Worm (Caenorhabditis elegans): ENCODE measurements around the gene M01H9.5.
A peak's percentile ranks its signal among the peaks of the same experiment; 100 is the strongest.

M01H9.5 gene

ce11 chrIV:4473767-4474166 lies 8.5 kb downstream of the M01H9.5 start:
- TF ChIP-seq fos-1 (tag; optimal IDR thresholded peaks at IDR 0.05) (no peak), nhr-71 (tag; optimal IDR thresholded peaks at IDR 0.05) (peak; percentile 30), nhr-19 (GFP tag; conservative IDR thresholded peaks at IDR 0.05) (peak; percentile 27; the same call in 1 of the 2 replicates), nhr-77 (tag; optimal IDR thresholded peaks at IDR 0.05) (no peak), nhr-76 (tag; optimal IDR thresholded peaks at IDR 0.05) (no peak), lin-14 (GFP tag; optimal IDR thresholded peaks at IDR 0.05) (peak; percentile 45), nhr-85 (tag) (peak; percentile 1), efl-1 (optimal IDR thresholded peaks at IDR 0.05) (no peak), efl-1 (GFP tag; optimal IDR thresholded peaks at IDR 0.05 in 1 of 2) (peak in 1 of 2 experiments; percentile 55)

- no peak for TF ChIP-seq alr-1 (tag; optimal IDR thresholded peaks at IDR 0.05; ENCODE audit: borderline replicate concordance)
- TF ChIP-seq ces-1 (GFP tag; optimal IDR thresholded peaks at IDR 0.05), result no peak
- TF ChIP-seq swsn-7 (tag; optimal IDR thresholded peaks at IDR 0.05), result no peak
- peak; percentile 32 for TF ChIP-seq nhr-90 (tag; optimal IDR thresholded peaks at IDR 0.05; ENCODE audit: poor library complexity)
- TF ChIP-seq elt-2 (tag; optimal IDR thresholded peaks at IDR 0.05), result peak; percentile 77
- TF ChIP-seq ztf-4 (tag; optimal IDR thresholded peaks at IDR 0.05), result no peak
- peak; percentile 18 for TF ChIP-seq lin-14 (GFP tag; optimal IDR thresholded peaks at IDR 0.05)
- TF ChIP-seq zag-1 (tag; optimal IDR thresholded peaks at IDR 0.05), result no peak
- TF ChIP-seq zip-4 (GFP tag; optimal IDR thresholded peaks at IDR 0.05), result no peak
- TF ChIP-seq nhr-11 (tag; optimal IDR thresholded peaks at IDR 0.05), result no peak
- no peak for TF ChIP-seq snpc-4 (tag; optimal IDR thresholded peaks at IDR 0.05)
- peak; percentile 28 for TF ChIP-seq nhr-19 (GFP tag; conservative IDR thresholded peaks at IDR 0.05)
- TF ChIP-seq F16B12.6 (tag; optimal IDR thresholded peaks at IDR 0.05), result no peak
- TF ChIP-seq C34B4.2 (tag; optimal IDR thresholded peaks at IDR 0.05), result no peak
- TF ChIP-seq lin-35 (GFP tag; optimal IDR thresholded peaks at IDR 0.05), result peak in 1 of 2 experiments; percentile 43
- no peak for TF ChIP-seq unc-86 (tag; optimal IDR thresholded peaks at IDR 0.05)
- TF ChIP-seq snu-23 (GFP tag; optimal IDR thresholded peaks at IDR 0.05), result peak; percentile 17
- no peak for TF ChIP-seq nhr-237 (tag; optimal IDR thresholded peaks at IDR 0.05)
- TF ChIP-seq nhr-77 (tag; optimal IDR thresholded peaks at IDR 0.05), result no peak
- TF ChIP-seq Y116A8C.19 (tag; optimal IDR thresholded peaks at IDR 0.05; ENCODE audit: borderline replicate concordance), result no peak
- peak; percentile 39 for TF ChIP-seq nhr-71 (tag; optimal IDR thresholded peaks at IDR 0.05)
- no peak for TF ChIP-seq efl-1 (optimal IDR thresholded peaks at IDR 0.05)
- TF ChIP-seq efl-1 (GFP tag; optimal IDR thresholded peaks at IDR 0.05 in 1 of 2), result peak in 1 of 2 experiments; percentile 45
- TF ChIP-seq lir-3 (tag; optimal IDR thresholded peaks at IDR 0.05; ENCODE audit: poor library complexity), result peak; percentile 33
- no peak for TF ChIP-seq lin-39 (tag; optimal IDR thresholded peaks at IDR 0.05)
- TF ChIP-seq hlh-4 (tag; optimal IDR thresholded peaks at IDR 0.05), result no peak
- no peak for TF ChIP-seq C04F5.9 (tag; optimal IDR thresholded peaks at IDR 0.05)
- no peak for TF ChIP-seq vab-15 (tag; optimal IDR thresholded peaks at IDR 0.05)
- no peak for TF ChIP-seq nhr-76 (tag; optimal IDR thresholded peaks at IDR 0.05)
- TF ChIP-seq irx-1 (tag; optimal IDR thresholded peaks at IDR 0.05), result no peak
- TF ChIP-seq nhr-20 (tag; optimal IDR thresholded peaks at IDR 0.05), result peak; percentile 24
- no peak for TF ChIP-seq mdl-1 (tag; optimal IDR thresholded peaks at IDR 0.05)
- TF ChIP-seq fkh-8 (tag; optimal IDR thresholded peaks at IDR 0.05), result no peak
- TF ChIP-seq aha-1 (tag; optimal IDR thresholded peaks at IDR 0.05), result no peak
- TF ChIP-seq tbx-2 (tag; optimal IDR thresholded peaks at IDR 0.05), result no peak
- no peak for TF ChIP-seq unc-62 (GFP tag; optimal IDR thresholded peaks at IDR 0.05)
- TF ChIP-seq lsy-2 (tag; optimal IDR thresholded peaks at IDR 0.05), result peak in 1 of 2 experiments; percentile 47
- TF ChIP-seq unc-30 (tag; optimal IDR thresholded peaks at IDR 0.05), result no peak
- no peak for TF ChIP-seq hpl-2 (GFP tag; optimal IDR thresholded peaks at IDR 0.05)
Observed at ce11 chrIV:4475362-4476086, 10.2 kb downstream of the M01H9.5 start.

Data from whole organism, L1 larva.